Worm (Caenorhabditis elegans) whole organism, mixed stage, embryonic: ENCODE results near the gene F01G10.6.

Experiments
- ceh-43 ChIP-seq: fragments of 200-800 bp; sonication (Bioruptor generic); optimal IDR thresholded peaks from 2 replicates; lab custom pipeline; 2018; ENCODE audit warnings: mild to moderate bottlenecking, missing genetic modification characterization, moderate library complexity, missing compliant biosample characterization
- drap-1 ChIP-seq: fragments of 200-800 bp; sonication (Bioruptor generic); optimal IDR thresholded peaks from 3 replicates; lab custom pipeline; 2018; ENCODE audit warnings: mild to moderate bottlenecking, missing genetic modification characterization, missing compliant biosample characterization
- elt-3 ChIP-seq: fragments of 150-350 bp; optimal IDR thresholded peaks from 2 replicates; lab custom pipeline; 2014; ENCODE audit warnings: missing biosample characterization, missing genetic modification characterization
- nhr-76 ChIP-seq: sonication (generic microtip); optimal IDR thresholded peaks from 2 replicates; lab custom pipeline; 2017; ENCODE audit warnings: missing biosample characterization, missing genetic modification characterization
- pha-4 ChIP-seq: fragments of 150-350 bp; optimal IDR thresholded peaks from 2 replicates; lab custom pipeline; 2018; ENCODE audit warnings: missing biosample characterization, missing genetic modification reagents, missing genetic modification characterization
- ztf-11 ChIP-seq: fragments of 150-350 bp; optimal IDR thresholded peaks from 2 replicates; lab custom pipeline; 2014; ENCODE audit warnings: missing biosample characterization, missing genetic modification characterization

DNA sequence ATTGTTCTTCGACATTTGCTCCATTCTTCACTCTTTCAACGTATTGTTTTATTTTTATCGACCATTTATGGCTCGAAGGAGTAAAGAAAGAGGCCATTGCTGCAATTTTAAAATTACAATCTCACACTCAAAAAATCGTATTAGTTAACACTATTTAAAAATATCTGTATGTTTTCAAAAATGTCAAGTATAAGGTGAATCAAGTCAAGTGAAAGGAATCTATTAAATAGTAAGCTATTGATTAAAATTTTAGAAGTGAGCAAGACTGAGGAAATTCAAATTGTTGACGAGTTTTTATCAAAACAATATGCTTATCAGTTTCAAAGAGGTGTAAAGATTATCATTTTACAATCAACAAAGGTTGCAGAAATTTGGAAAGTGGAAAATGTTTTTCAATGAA is 5.0 kb upstream of the F01G10.6 start, which contains the start of gene F01G10.4:
- TF ChIP-seq pha-4 (tag; lab: Kevin White, UChicago) (no peak), elt-3 (tag; lab: Kevin White, UChicago) (no peak), ceh-43 (GFP tag; lab: Kevin White, UChicago) (no peak), ztf-11 (tag; lab: Kevin White, UChicago) (no peak), nhr-76 (tag; lab: Kevin White, UChicago) (no peak), drap-1 (no peak)
